Worm (Caenorhabditis elegans): ENCODE data around the gene C29E4.13.

DNA sequence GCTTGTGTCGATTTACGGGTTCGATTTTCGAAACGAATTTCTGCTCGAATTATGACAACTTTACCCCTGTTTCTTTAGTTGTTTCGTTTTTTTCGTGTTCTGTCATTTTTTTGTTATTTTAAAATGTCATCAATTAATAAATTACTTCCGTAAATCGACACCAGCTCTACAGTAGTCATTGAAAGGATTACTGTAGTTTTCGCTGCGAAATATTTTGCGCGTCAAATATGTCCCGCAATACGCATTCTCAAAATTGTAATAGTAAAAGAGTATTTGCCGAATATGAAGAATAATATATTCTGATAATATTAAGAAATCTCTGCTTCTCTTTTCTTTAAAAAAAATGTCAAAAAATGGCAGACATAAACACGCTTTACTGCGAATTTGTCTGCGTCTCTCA, 35.3 kb downstream of the C29E4.13 start:
- TF ChIP-seq hmg-4 (GFP tag; optimal IDR thresholded peaks at IDR 0.05) (no peak), ama-1 (optimal IDR thresholded peaks at IDR 0.05) (no peak), aly-1 (tag; optimal IDR thresholded peaks at IDR 0.05) (no peak), ets-7 (tag; optimal IDR thresholded peaks at IDR 0.05) (no peak), hmbx-1 (tag; optimal IDR thresholded peaks at IDR 0.05) (no peak), flt-1 (GFP tag; IDR thresholded peaks at IDR 0.05) (no peak), F13C5.2 (tag; optimal IDR thresholded peaks at IDR 0.05) (no peak), tra-4 (tag; optimal IDR thresholded peaks at IDR 0.05) (no peak), hnd-1 (tag; optimal IDR thresholded peaks at IDR 0.05) (no peak), scrt-1 (GFP tag; IDR thresholded peaks at IDR 0.05) (no peak)
